Fruit fly (Drosophila melanogaster) whole organism, embryonic: ENCODE measurements around the gene CG31988.

Experiments
- Asciz ChIP-seq: fragments of 200-800 bp; sonication (Bioruptor generic); optimal IDR thresholded peaks from 2 replicates; lab custom pipeline; 2017; ENCODE audit warnings: missing biosample characterization, mild to moderate bottlenecking, missing genetic modification characterization, missing genetic modification reagents
- B-H2 ChIP-seq: fragments of 200-800 bp; sonication (Bioruptor generic); optimal IDR thresholded peaks from 2 replicates; lab custom pipeline; 2018; ENCODE audit warnings: missing biosample characterization, mild to moderate bottlenecking, missing genetic modification characterization
- BEAF-32 ChIP-seq: fragments of 200-800 bp; sonication (Bioruptor generic); optimal IDR thresholded peaks from 3 replicates; lab custom pipeline; 2017; ENCODE audit warnings: missing biosample characterization, missing genetic modification characterization, mild to moderate bottlenecking, moderate library complexity, missing genetic modification reagents
- CG11398 ChIP-seq: fragments of 200-800 bp; sonication (Bioruptor generic); optimal IDR thresholded peaks from 2 replicates; lab custom pipeline; 2016; ENCODE audit warnings: missing biosample characterization, missing genetic modification characterization
- CG12155 ChIP-seq: fragments of 200-800 bp; sonication (Bioruptor generic); optimal IDR thresholded peaks from 3 replicates; lab custom pipeline; 2016; ENCODE audit warnings: missing biosample characterization, missing genetic modification characterization
- CG12769 ChIP-seq: fragments of 200-800 bp; sonication (Bioruptor generic); optimal IDR thresholded peaks from 2 replicates; lab custom pipeline; 2019; ENCODE audit warnings: missing biosample characterization, mild to moderate bottlenecking, missing genetic modification characterization, moderate library complexity
- CG13287 ChIP-seq: fragments of 200-800 bp; sonication (Bioruptor generic); IDR thresholded peaks from 2 replicates; pipeline ENCODE4 v1.3.6; 2022; ENCODE audit warnings: missing biosample characterization, missing genetic modification characterization; ENCODE audit not compliant: partially characterized antibody
- CG18599 ChIP-seq: fragments of 200-800 bp; sonication (Bioruptor generic); optimal IDR thresholded peaks from 3 replicates; lab custom pipeline; 2017; ENCODE audit warnings: missing biosample characterization, missing genetic modification characterization, mild to moderate bottlenecking, moderate library complexity, missing genetic modification reagents
- CG2116 ChIP-seq: fragments of 200-800 bp; sonication (Bioruptor generic); optimal IDR thresholded peaks from 3 replicates; lab custom pipeline; 2018; ENCODE audit warnings: missing biosample characterization, mild to moderate bottlenecking, missing genetic modification characterization
- CG30020 ChIP-seq: fragments of 200-800 bp; optimal IDR thresholded peaks from 2 replicates; lab custom pipeline; 2019; ENCODE audit warnings: missing biosample characterization, mild to moderate bottlenecking, missing genetic modification characterization, moderate library complexity
- CG31388 ChIP-seq: fragments of 200-800 bp; sonication (Bioruptor generic); optimal IDR thresholded peaks from 2 replicates; lab custom pipeline; 2016; ENCODE audit warnings: missing biosample characterization, missing genetic modification characterization
- CG34422 ChIP-seq: fragments of 200-800 bp; sonication (Bioruptor generic); IDR thresholded peaks from 3 replicates; pipeline ENCODE4 v1.3.6; 2022; ENCODE audit warnings: missing biosample characterization, missing genetic modification characterization
- CG6813 ChIP-seq: fragments of 200-800 bp; sonication (Bioruptor generic); optimal IDR thresholded peaks from 2 replicates; lab custom pipeline; 2017; ENCODE audit warnings: missing biosample characterization, missing genetic modification characterization, mild to moderate bottlenecking, moderate library complexity, missing genetic modification reagents
- CG7357 ChIP-seq: fragments of 200-800 bp; sonication (Bioruptor generic); IDR thresholded peaks from 3 replicates; pipeline ENCODE4 v1.3.6; 2022; ENCODE audit warnings: missing biosample characterization, missing genetic modification characterization
- CG7963 ChIP-seq: fragments of 200-800 bp; sonication (Bioruptor generic); IDR thresholded peaks from 3 replicates; pipeline ENCODE4 v1.3.6; 2022; ENCODE audit warnings: missing biosample characterization, missing genetic modification characterization; ENCODE audit not compliant: partially characterized antibody
- CoRest ChIP-seq: fragments of 200-800 bp; sonication (Bioruptor generic); optimal IDR thresholded peaks from 3 replicates; lab custom pipeline; 2018; ENCODE audit warnings: missing biosample characterization, mild to moderate bottlenecking, missing genetic modification characterization, moderate library complexity
- Dip2 ChIP-seq: fragments of 200-800 bp; sonication (Bioruptor generic); IDR thresholded peaks from 2 replicates; pipeline ENCODE4 v1.3.6; 2022; ENCODE audit warnings: missing biosample characterization, missing genetic modification characterization
- Dll ChIP-seq: fragments of 200-800 bp; sonication (Bioruptor generic); IDR thresholded peaks from 4 replicates; pipeline ENCODE4 v1.3.6; 2022; ENCODE audit warnings: missing biosample characterization, missing genetic modification characterization; ENCODE audit not compliant: partially characterized antibody
- Dp ChIP-seq: fragments of 200-800 bp; sonication (Bioruptor generic); optimal IDR thresholded peaks from 2 replicates; lab custom pipeline; 2018; ENCODE audit warnings: missing biosample characterization, mild to moderate bottlenecking, missing genetic modification characterization, moderate library complexity
- Dref ChIP-seq: fragments of 200-800 bp; sonication (Bioruptor generic); IDR thresholded peaks from 2 replicates; pipeline ENCODE4 v1.3.6; 2022; ENCODE audit warnings: missing biosample characterization, missing genetic modification characterization
- HHEX ChIP-seq: fragments of 200-800 bp; sonication (Bioruptor generic); optimal IDR thresholded peaks from 3 replicates; lab custom pipeline; 2017; ENCODE audit warnings: missing biosample characterization, mild to moderate bottlenecking, missing genetic modification characterization, missing genetic modification reagents
- HmgZ ChIP-seq: fragments of 200-800 bp; sonication (Bioruptor generic); optimal IDR thresholded peaks from 2 replicates; lab custom pipeline; 2018; ENCODE audit warnings: missing biosample characterization, mild to moderate bottlenecking, missing genetic modification characterization
- Lhr ChIP-seq: fragments of 200-800 bp; sonication (Bioruptor generic); optimal IDR thresholded peaks from 3 replicates; lab custom pipeline; 2017; ENCODE audit warnings: mild to moderate bottlenecking, missing biosample characterization, missing genetic modification reagents, missing genetic modification characterization
- Scr ChIP-seq: fragments of 200-800 bp; sonication (Bioruptor generic); IDR thresholded peaks from 2 replicates; pipeline ENCODE4 v1.3.6; 2022; ENCODE audit warnings: missing biosample characterization, missing genetic modification characterization; ENCODE audit not compliant: partially characterized antibody
- amos ChIP-seq: fragments of 200-800 bp; sonication (Bioruptor generic); IDR thresholded peaks from 2 replicates; pipeline ENCODE4 v1.3.6; 2022; ENCODE audit warnings: missing biosample characterization, missing genetic modification characterization; ENCODE audit not compliant: partially characterized antibody
- ash1 ChIP-seq: fragments of 200-800 bp; sonication (Bioruptor generic); optimal IDR thresholded peaks from 2 replicates; lab custom pipeline; 2018; ENCODE audit warnings: missing biosample characterization, mild to moderate bottlenecking, missing genetic modification characterization
- bigmax ChIP-seq: fragments of 200-800 bp; sonication (Bioruptor generic); optimal IDR thresholded peaks from 2 replicates; lab custom pipeline; 2018; ENCODE audit warnings: missing biosample characterization, mild to moderate bottlenecking, missing genetic modification characterization
- chinmo ChIP-seq: fragments of 200-800 bp; sonication (Bioruptor generic); IDR thresholded peaks from 4 replicates; pipeline ENCODE4 v1.3.6; 2022; ENCODE audit warnings: missing biosample characterization, missing genetic modification characterization; ENCODE audit not compliant: partially characterized antibody
- crp ChIP-seq, 2 experiments: fragments of 200-800 bp; sonication (Bioruptor generic); optimal IDR thresholded peaks; 2 replicates in 1 of 2; 3 replicates in 1 of 2; lab custom pipeline; 2017; ENCODE audit warnings: missing biosample characterization in 2 of 2, missing genetic modification characterization in 2 of 2, mild to moderate bottlenecking in 1 of 2, moderate library complexity in 1 of 2
- jumu ChIP-seq: fragments of 200-800 bp; sonication (Bioruptor generic); optimal IDR thresholded peaks from 3 replicates; lab custom pipeline; 2016; ENCODE audit warnings: missing biosample characterization, missing genetic modification characterization
- knrl ChIP-seq: fragments of 200-800 bp; sonication (Bioruptor generic); IDR thresholded peaks from 3 replicates; pipeline ENCODE4 v1.3.6; 2022; ENCODE audit warnings: missing biosample characterization, missing genetic modification characterization; ENCODE audit not compliant: partially characterized antibody
- org-1 ChIP-seq: fragments of 200-800 bp; sonication (Bioruptor generic); optimal IDR thresholded peaks from 2 replicates; lab custom pipeline; 2017; ENCODE audit warnings: missing biosample characterization, missing genetic modification characterization
- otp ChIP-seq: fragments of 200-800 bp; sonication (Bioruptor generic); IDR thresholded peaks from 3 replicates; pipeline ENCODE4, ENCODE4 v1.3.6; 2022; ENCODE audit warnings: missing biosample characterization, missing genetic modification characterization
- pb ChIP-seq: fragments of 200-800 bp; sonication (Bioruptor generic); optimal IDR thresholded peaks from 3 replicates; lab custom pipeline; 2016; ENCODE audit warnings: missing biosample characterization, missing genetic modification characterization
- prd ChIP-seq, 3 experiments: fragments of >200 bp in 2 of 3; fragments of 200-800 bp in 1 of 3; sonication (Bioruptor generic) in 1 of 3; optimal IDR thresholded peaks in 2 of 3; IDR thresholded peaks in 1 of 3; 2 replicates in 2 of 3; 3 replicates in 1 of 3; pipeline versions ENCODE4 v1.3.6 to Lab custom; 2017 to 2022; ENCODE audit warnings: missing biosample characterization in 1 of 3, missing genetic modification characterization in 1 of 3
- pzg ChIP-seq: fragments of 200-800 bp; sonication (Bioruptor generic); optimal IDR thresholded peaks from 3 replicates; lab custom pipeline; 2018; ENCODE audit warnings: missing biosample characterization, mild to moderate bottlenecking, missing genetic modification characterization, moderate library complexity
- ro ChIP-seq: fragments of 200-800 bp; sonication (Bioruptor generic); IDR thresholded peaks from 2 replicates; pipeline ENCODE4 v1.3.6; 2022; ENCODE audit warnings: missing biosample characterization, missing genetic modification characterization
- run ChIP-seq: fragments of 200-800 bp; sonication (Bioruptor generic); optimal IDR thresholded peaks from 3 replicates; lab custom pipeline; 2018; ENCODE audit warnings: missing biosample characterization, mild to moderate bottlenecking, missing genetic modification characterization
- tgo ChIP-seq: fragments of 200-800 bp; sonication (Bioruptor generic); IDR thresholded peaks from 3 replicates; pipeline ENCODE4 v1.3.6; 2022; ENCODE audit warnings: missing biosample characterization, missing genetic modification characterization
- trem ChIP-seq: fragments of 200-800 bp; optimal IDR thresholded peaks from 3 replicates; lab custom pipeline; 2019; ENCODE audit warnings: missing biosample characterization, mild to moderate bottlenecking, missing genetic modification characterization, moderate library complexity
- unc-4 ChIP-seq: fragments of 200-800 bp; sonication (Bioruptor generic); IDR thresholded peaks from 2 replicates; pipeline ENCODE4 v1.3.6; 2022; ENCODE audit warnings: missing biosample characterization, missing genetic modification characterization; ENCODE audit not compliant: partially characterized antibody
- vvl ChIP-seq: fragments of 200-800 bp; sonication (Bioruptor generic); IDR thresholded peaks from 2 replicates; pipeline ENCODE4 v1.3.6; 2022; ENCODE audit warnings: missing biosample characterization, missing genetic modification characterization
- wek ChIP-seq: fragments of 200-800 bp; sonication (Bioruptor generic); optimal IDR thresholded peaks from 3 replicates; lab custom pipeline; 2018; ENCODE audit warnings: missing biosample characterization, mild to moderate bottlenecking, missing genetic modification characterization, moderate library complexity
- wor ChIP-seq: fragments of 200-800 bp; sonication (Bioruptor generic); IDR thresholded peaks from 2 replicates; pipeline ENCODE4 v1.3.6; 2022; ENCODE audit warnings: missing biosample characterization, missing genetic modification characterization
- z ChIP-seq: fragments of 200-800 bp; sonication (Bioruptor generic); IDR thresholded peaks from 3 replicates; pipeline ENCODE4 v1.3.6; 2022; ENCODE audit warnings: missing biosample characterization, missing genetic modification characterization
- zen2 ChIP-seq: fragments of 200-800 bp; sonication (Bioruptor generic); IDR thresholded peaks from 3 replicates; pipeline ENCODE4 v1.3.6; 2022; ENCODE audit warnings: missing biosample characterization, missing genetic modification characterization; ENCODE audit not compliant: partially characterized antibody
- zf30C ChIP-seq: fragments of 200-800 bp; sonication (Bioruptor generic); optimal IDR thresholded peaks from 3 replicates; lab custom pipeline; 2018; ENCODE audit warnings: missing biosample characterization, mild to moderate bottlenecking, missing genetic modification characterization

CG31988 gene

dm6 chr2L:21218240-21218911 lies 15.8 kb upstream of the CG31988 start, which contains the start of gene CG8679 (continued):
- no peak for TF ChIP-seq zen2 (GFP tag; lab: Robert Waterston, UW)
- peak; percentile 38 for TF ChIP-seq CoRest
- peak; percentile 6; the same call in 1 of the 3 replicates for TF ChIP-seq CG7963 (GFP tag; lab: Robert Waterston, UW)
- peak; percentile 63 for TF ChIP-seq BEAF-32 (GFP tag; lab: Kevin White, UChicago)
- peak; percentile 86 for TF ChIP-seq trem (tag; lab: Kevin White, UChicago)
- peak; percentile 49; the same call in 1 of the 2 replicates for TF ChIP-seq amos (GFP tag; lab: Robert Waterston, UW)
- TF ChIP-seq ash1 (GFP tag; lab: Kevin White, UChicago): peak; percentile 5
- no peak for TF ChIP-seq ro (GFP tag; lab: Robert Waterston, UW)
- TF ChIP-seq HHEX (GFP tag; lab: Kevin White, UChicago): no peak
- TF ChIP-seq Asciz (GFP tag; lab: Kevin White, UChicago): no peak
- TF ChIP-seq CG6813: peak; percentile 56
- peak; percentile 48; the same call in 1 of the 4 replicates for TF ChIP-seq Dll (GFP tag; lab: Robert Waterston, UW)
- no peak for TF ChIP-seq Dip2 (GFP tag; lab: Robert Waterston, UW)
- TF ChIP-seq org-1: peak; percentile 40
- TF ChIP-seq CG2116 (GFP tag; lab: Kevin White, UChicago): peak; percentile 53
- TF ChIP-seq CG11398 (GFP tag; lab: Kevin White, UChicago): peak; percentile 31
- no peak for TF ChIP-seq z (GFP tag; lab: Robert Waterston, UW)
- TF ChIP-seq CG31388: no peak
- TF ChIP-seq jumu (GFP tag; lab: Kevin White, UChicago): peak; percentile 18
- peak; percentile 54; the same call in 1 of the 3 replicates for TF ChIP-seq otp (GFP tag; lab: Robert Waterston, UW)
- peak; percentile 60 for TF ChIP-seq HmgZ (tag; lab: Kevin White, UChicago)
- TF ChIP-seq prd (optimal IDR thresholded peaks at IDR 0.05; lab: Kevin White, UChicago): no peak
- 0 out of 3 replicates have a peak, but pooled peaks have one; percentile 24 for TF ChIP-seq prd (GFP tag; IDR thresholded peaks at IDR 0.05; lab: Robert Waterston, UW)
- TF ChIP-seq zf30C: no peak
- TF ChIP-seq CG13287 (GFP tag; lab: Robert Waterston, UW): peak; percentile 69
- TF ChIP-seq vvl (GFP tag; lab: Robert Waterston, UW): 0 out of 2 replicates have a peak, but pooled peaks have one; percentile 12
- no peak; the same call in 2 of the 3 replicates for TF ChIP-seq tgo (GFP tag; lab: Robert Waterston, UW)
- TF ChIP-seq run (tag; lab: Kevin White, UChicago): no peak
- TF ChIP-seq CG30020 (tag; lab: Kevin White, UChicago): peak; percentile 30
- TF ChIP-seq wor (GFP tag; lab: Robert Waterston, UW): no peak
- TF ChIP-seq CG12155: peak; percentile 4
- TF ChIP-seq bigmax: peak; percentile 42
- TF ChIP-seq wek (GFP tag; lab: Kevin White, UChicago): no peak
- TF ChIP-seq pb (GFP tag; lab: Kevin White, UChicago): no peak
- peak; percentile 46 for TF ChIP-seq Scr
- peak; percentile 75 for TF ChIP-seq CG12769 (tag; lab: Kevin White, UChicago)
- TF ChIP-seq CG18599 (GFP tag; lab: Kevin White, UChicago): peak; percentile 20
- TF ChIP-seq B-H2 (GFP tag; lab: Kevin White, UChicago): peak; percentile 31
- TF ChIP-seq CG34422: no peak
- TF ChIP-seq Dref: peak; percentile 35
- peak; percentile 90 for TF ChIP-seq pzg (GFP tag; lab: Kevin White, UChicago)
- TF ChIP-seq chinmo: peak; percentile 98
- TF ChIP-seq Lhr (GFP tag; lab: Kevin White, UChicago): peak; percentile 78
- TF ChIP-seq Dp (GFP tag; lab: Kevin White, UChicago): peak; percentile 95
- TF ChIP-seq knrl: peak; percentile 46
- no peak for TF ChIP-seq CG7357 (GFP tag; lab: Robert Waterston, UW)
- peak in 1 of 2 experiments; percentile 35 for TF ChIP-seq crp (GFP tag; optimal IDR thresholded peaks at IDR 0.05; lab: Kevin White, UChicago)
- TF ChIP-seq unc-4 (GFP tag; lab: Robert Waterston, UW): peak; percentile 49
